Worm (Caenorhabditis elegans) whole organism, late embryonic: Measurements from ENCODE around the gene Y51B9A.9.

Source experiments
- T23F11.4 ChIP-seq: fragments of 200-800 bp; sonication (Bioruptor generic); optimal IDR thresholded peaks from 2 replicates; lab custom pipeline; 2018; ENCODE audit warnings: mild to moderate bottlenecking, missing genetic modification characterization, missing compliant biosample characterization
- ama-1 ChIP-seq: fragments of 150-350 bp; optimal IDR thresholded peaks from 2 replicates; lab custom pipeline; 2014
- ceh-18 ChIP-seq: sonication (generic microtip); optimal IDR thresholded peaks from 2 replicates; lab custom pipeline; 2016; ENCODE audit warnings: missing genetic modification characterization, missing compliant biosample characterization
- ceh-22 ChIP-seq: sonication (generic microtip); optimal IDR thresholded peaks from 2 replicates; lab custom pipeline; 2017; ENCODE audit warnings: missing biosample characterization, missing genetic modification characterization
- ceh-45 ChIP-seq: fragments of 200-800 bp; sonication (Bioruptor generic); IDR thresholded peaks from 2 replicates; pipeline ENCODE4 v1.3.6; 2022; ENCODE audit warnings: missing genetic modification reagents, missing genetic modification characterization, missing compliant biosample characterization
- ceh-48 ChIP-seq: sonication (generic microtip); optimal IDR thresholded peaks from 2 replicates; lab custom pipeline; 2016; ENCODE audit warnings: missing genetic modification characterization, inconsistent platforms, missing compliant biosample characterization
- ceh-6 ChIP-seq: fragments of 200-800 bp; sonication (Bioruptor generic); optimal IDR thresholded peaks from 2 replicates; lab custom pipeline; 2018; ENCODE audit warnings: mild to moderate bottlenecking, missing genetic modification characterization, missing compliant biosample characterization
- ets-4 ChIP-seq: sonication (generic microtip); optimal IDR thresholded peaks from 2 replicates; lab custom pipeline; 2016; ENCODE audit warnings: missing genetic modification characterization, missing compliant biosample characterization
- eyg-1 ChIP-seq: sonication (generic microtip); optimal IDR thresholded peaks from 2 replicates; lab custom pipeline; 2016; ENCODE audit warnings: missing genotype, missing genetic modification characterization, missing compliant biosample characterization
- fax-1 ChIP-seq: sonication (generic microtip); optimal IDR thresholded peaks from 2 replicates; lab custom pipeline; 2016; ENCODE audit warnings: missing genotype, missing genetic modification characterization, missing compliant biosample characterization
- fkh-10 ChIP-seq: fragments of 150-350 bp; optimal IDR thresholded peaks from 2 replicates; lab custom pipeline; 2014; ENCODE audit warnings: missing biosample characterization, missing genetic modification reagents, missing genetic modification characterization
- gmeb-2 ChIP-seq: sonication (generic microtip); optimal IDR thresholded peaks from 2 replicates; lab custom pipeline; 2016; ENCODE audit warnings: missing genetic modification characterization, inconsistent platforms, missing compliant biosample characterization
- hlh-13 ChIP-seq: fragments of 200-800 bp; sonication (Bioruptor generic); optimal IDR thresholded peaks from 2 replicates; lab custom pipeline; 2018; ENCODE audit warnings: mild to moderate bottlenecking, missing genetic modification characterization, missing compliant biosample characterization
- hlh-30 ChIP-seq: sonication (generic microtip); optimal IDR thresholded peaks from 2 replicates; lab custom pipeline; 2017; ENCODE audit warnings: antibody characterized with exemption, missing genetic modification characterization, missing compliant biosample characterization; ENCODE audit not compliant: insufficient read depth
- hlh-8 ChIP-seq: sonication (generic microtip); optimal IDR thresholded peaks from 2 replicates; lab custom pipeline; 2016; ENCODE audit warnings: missing genotype, missing genetic modification characterization, missing compliant biosample characterization
- lim-6 ChIP-seq: sonication (generic microtip); optimal IDR thresholded peaks from 2 replicates; lab custom pipeline; 2016; ENCODE audit warnings: missing genetic modification characterization, missing compliant biosample characterization
- nfya-1 ChIP-seq: sonication (generic microtip); optimal IDR thresholded peaks from 2 replicates; lab custom pipeline; 2017; ENCODE audit warnings: missing genetic modification characterization, mild to moderate bottlenecking, missing compliant biosample characterization, antibody characterized with exemption, moderate library complexity
- nhr-11 ChIP-seq: fragments of 150-350 bp; optimal IDR thresholded peaks from 2 replicates; lab custom pipeline; 2014; ENCODE audit warnings: missing biosample characterization, missing genetic modification characterization
- npax-4 ChIP-seq: sonication (generic microtip); optimal IDR thresholded peaks from 2 replicates; lab custom pipeline; 2016; ENCODE audit warnings: missing genetic modification characterization, missing compliant biosample characterization
- pax-1 ChIP-seq: fragments of 150-350 bp; optimal IDR thresholded peaks from 2 replicates; lab custom pipeline; 2014; ENCODE audit warnings: missing biosample characterization, missing genetic modification characterization
- pha-4 ChIP-seq: fragments of 150-350 bp; optimal IDR thresholded peaks from 2 replicates; lab custom pipeline; 2018; ENCODE audit warnings: missing biosample characterization, missing genetic modification reagents, missing genetic modification characterization
- pros-1 ChIP-seq: fragments of 150-350 bp; optimal IDR thresholded peaks from 2 replicates; lab custom pipeline; 2014; ENCODE audit warnings: missing biosample characterization, missing genetic modification reagents, missing genetic modification characterization
- ref-2 ChIP-seq: sonication (generic microtip); optimal IDR thresholded peaks from 2 replicates; lab custom pipeline; 2016; ENCODE audit warnings: missing genetic modification characterization, missing compliant biosample characterization
- sdc-2 ChIP-seq: sonication (generic microtip); optimal IDR thresholded peaks from 2 replicates; lab custom pipeline; 2016; ENCODE audit warnings: missing genotype, missing genetic modification characterization, missing compliant biosample characterization
- sox-2 ChIP-seq: fragments of 200-800 bp; sonication (Bioruptor generic); IDR thresholded peaks from 2 replicates; pipeline ENCODE4 v1.3.6; 2022; ENCODE audit warnings: missing genetic modification reagents, missing genetic modification characterization, missing compliant biosample characterization
- sox-4 ChIP-seq: sonication (generic microtip); optimal IDR thresholded peaks from 2 replicates; lab custom pipeline; 2017; ENCODE audit warnings: mild to moderate bottlenecking, missing genetic modification characterization, inconsistent platforms, missing compliant biosample characterization
- syd-9 ChIP-seq: sonication (generic microtip); optimal IDR thresholded peaks from 2 replicates; lab custom pipeline; 2016; ENCODE audit warnings: mild to moderate bottlenecking, missing genetic modification characterization, moderate library complexity, missing compliant biosample characterization
- tbx-2 ChIP-seq: sonication (generic microtip); optimal IDR thresholded peaks from 2 replicates; lab custom pipeline; 2016; ENCODE audit warnings: missing genetic modification characterization, missing compliant biosample characterization
- tbx-7 ChIP-seq: sonication (generic microtip); optimal IDR thresholded peaks from 2 replicates; lab custom pipeline; 2016; ENCODE audit warnings: missing genotype, missing genetic modification characterization, missing compliant biosample characterization
- ttx-3 ChIP-seq: sonication (generic microtip); optimal IDR thresholded peaks from 2 replicates; lab custom pipeline; 2016; ENCODE audit warnings: missing genetic modification reagents, missing genetic modification characterization, missing compliant biosample characterization
- unc-42 ChIP-seq: sonication (generic microtip); optimal IDR thresholded peaks from 2 replicates; lab custom pipeline; 2016; ENCODE audit warnings: missing genotype, missing genetic modification characterization, missing compliant biosample characterization
- unc-86 ChIP-seq: sonication (generic microtip); optimal IDR thresholded peaks from 2 replicates; lab custom pipeline; 2016; ENCODE audit warnings: missing genetic modification characterization, missing compliant biosample characterization
- ztf-16 ChIP-seq: sonication (generic microtip); optimal IDR thresholded peaks from 2 replicates; lab custom pipeline; 2017; ENCODE audit warnings: missing genetic modification characterization, missing compliant biosample characterization

The Y51B9A.9 gene

ce11 chrII:9403846-9404245 lies 6.5 kb upstream of the Y51B9A.9 start, which contains the start of gene Y51B9A.5 (continued):
- TF ChIP-seq gmeb-2 (tag; lab: Kevin White, UChicago), result no peak

- TF ChIP-seq T23F11.4 (no peak), tbx-7 (no peak), ref-2 (tag; lab: Kevin White, UChicago) (no peak), pax-1 (tag; lab: Kevin White, UChicago) (no peak)
Measured at ce11 chrII:9403087-9403486, 5.7 kb upstream of the Y51B9A.9 start, which contains the start of gene Y51B9A.6. TSS of gene Y51B9A.6 (minus strand) at chrII:9403187.

DNA sequence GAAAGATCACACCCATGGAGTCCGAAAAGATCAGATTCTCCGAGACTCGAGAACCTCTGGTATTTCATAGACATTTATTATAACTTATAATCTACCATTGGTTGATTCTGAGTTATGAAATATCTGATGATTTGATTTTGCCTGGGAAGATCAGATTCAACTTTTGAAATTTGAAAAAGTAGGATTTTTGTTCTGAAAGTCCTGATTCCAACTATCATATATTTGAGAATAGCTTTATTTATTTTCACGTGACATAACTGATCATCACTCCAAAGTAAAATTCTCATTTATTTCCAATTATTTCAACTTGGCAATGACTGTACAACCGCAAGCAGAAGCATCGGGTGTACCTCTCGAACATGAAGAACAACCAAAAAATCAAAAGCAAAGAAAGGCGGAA lies 2.4 kb upstream of the Y51B9A.9 start, which contains the start of gene Y51B9A.7:
Y51B9A.7 (plus strand) TSS at position 301 of the 400 bp plus-strand sequence.
- TF ChIP-seq hlh-8, result no peak
- no peak for TF ChIP-seq hlh-13

- TF ChIP-seq tbx-2 (no peak), pha-4 (tag; lab: Kevin White, UChicago) (no peak), ceh-48 (no peak)
Measured at ce11 chrII:9398370-9398901, 1.0 kb upstream of the Y51B9A.9 start, which contains the start of the genes Y51B9A.14 and Y51B9A.8. TSS of gene Y51B9A.14 (minus strand) at chrII:9398470. TSS of gene Y51B9A.8 (plus strand) at chrII:9398851.

- no peak for TF ChIP-seq ceh-18 (tag; lab: Kevin White, UChicago)
- no peak for TF ChIP-seq hlh-8
- no peak for TF ChIP-seq nhr-11 (tag; lab: Kevin White, UChicago)
- no peak for TF ChIP-seq unc-42
- no peak for TF ChIP-seq pax-1 (tag; lab: Kevin White, UChicago)
- no peak for TF ChIP-seq ceh-22 (tag; lab: Kevin White, UChicago)
- TF ChIP-seq sox-2 (GFP tag; lab: Robert Waterston, UW), result no peak
- TF ChIP-seq hlh-30 (tag; lab: Kevin White, UChicago), result no peak
- no peak for TF ChIP-seq unc-86 (tag; lab: Kevin White, UChicago)
- TF ChIP-seq fax-1 (tag; lab: Kevin White, UChicago), result no peak
- no peak for TF ChIP-seq ets-4
- no peak for TF ChIP-seq sdc-2 (tag; lab: Kevin White, UChicago)
- no peak for TF ChIP-seq nfya-1 (tag; lab: Kevin White, UChicago)
- no peak for TF ChIP-seq npax-4 (tag; lab: Kevin White, UChicago)
Measured at ce11 chrII:9392724-9393123, 4.7 kb downstream of the Y51B9A.9 start, which contains the start of gene lido-17. TSS of gene lido-17 (minus strand) at chrII:9392824.

- TF ChIP-seq ceh-22 (tag; lab: Kevin White, UChicago), result no peak
- no peak for TF ChIP-seq sox-2 (GFP tag; lab: Robert Waterston, UW)
- TF ChIP-seq ceh-48, result no peak
- no peak for TF ChIP-seq fax-1 (tag; lab: Kevin White, UChicago)
- TF ChIP-seq unc-42, result no peak
- TF ChIP-seq syd-9, result no peak
- TF ChIP-seq sox-4 (tag; lab: Kevin White, UChicago), result no peak
- no peak for TF ChIP-seq ama-1 (lab: Kevin White, UChicago)
- no peak for TF ChIP-seq ceh-6 (GFP tag; lab: Kevin White, UChicago)
- TF ChIP-seq T23F11.4, result no peak
- TF ChIP-seq lim-6, result no peak
- TF ChIP-seq, all 69 proteins: peak for 0
Measured at ce11 chrII:9385241-9385640, 12.2 kb downstream of the Y51B9A.9 start, which contains the start of gene C06C3.7. TSS of gene C06C3.7 (plus strand) at chrII:9385541.

ce11 chrII:9379796-9380195 lies 17.6 kb downstream of the Y51B9A.9 start, which contains the start of gene srh-48:
TSS of gene srh-48 (plus strand) at chrII:9380096.
- TF ChIP-seq ztf-16 (no peak), lim-6 (no peak), ref-2 (tag; lab: Kevin White, UChicago) (no peak), nhr-11 (tag; lab: Kevin White, UChicago) (no peak), pros-1 (tag; lab: Kevin White, UChicago) (no peak), fkh-10 (GFP tag; lab: Kevin White, UChicago) (no peak), ceh-6 (GFP tag; lab: Kevin White, UChicago) (no peak), ttx-3 (tag; lab: Kevin White, UChicago) (no peak), gmeb-2 (tag; lab: Kevin White, UChicago) (no peak), eyg-1 (no peak), ceh-45 (GFP tag; lab: Robert Waterston, UW) (no peak)
